Worm (Caenorhabditis elegans): ENCODE data around the gene srh-34.

Gene srh-34

ce11 chrV:486684-487083 lies 40.2 kb upstream of the srh-34 start, which contains the start of gene nhr-211:
TSS of gene nhr-211 (plus strand) at chrV:486984.
- TF ChIP-seq nhr-76 (tag; optimal IDR thresholded peaks at IDR 0.05) (no peak), cnd-1 (tag; optimal IDR thresholded peaks at IDR 0.05) (no peak), mab-5 (tag; optimal IDR thresholded peaks at IDR 0.05) (no peak), sem-2 (GFP tag; optimal IDR thresholded peaks at IDR 0.05) (no peak), nhr-28 (tag; optimal IDR thresholded peaks at IDR 0.05) (no peak), snpc-4 (tag; optimal IDR thresholded peaks at IDR 0.05) (no peak), M03D4.4 (tag; optimal IDR thresholded peaks at IDR 0.05) (no peak), nhr-237 (tag; optimal IDR thresholded peaks at IDR 0.05) (no peak), bed-3 (GFP tag; optimal IDR thresholded peaks at IDR 0.05) (no peak), unc-62 (GFP tag; optimal IDR thresholded peaks at IDR 0.05) (no peak)

ce11 chrV:484285-484890 lies 37.9 kb upstream of the srh-34 start, which contains the start of gene nhr-212:
TSS of gene nhr-212 (plus strand) at chrV:484857.
- no peak for TF ChIP-seq ceh-39 (tag; optimal IDR thresholded peaks at IDR 0.05)
- peak; percentile 6 for TF ChIP-seq pha-4 (tag; optimal IDR thresholded peaks at IDR 0.05)

- TF ChIP-seq ceh-43 (GFP tag; optimal IDR thresholded peaks at IDR 0.05) (no peak), ceh-39 (tag; optimal IDR thresholded peaks at IDR 0.05) (no peak), drap-1 (GFP tag; optimal IDR thresholded peaks at IDR 0.05) (no peak), elt-3 (tag; optimal IDR thresholded peaks at IDR 0.05) (no peak), nhr-2 (tag; optimal IDR thresholded peaks at IDR 0.05) (no peak), blmp-1 (tag; optimal IDR thresholded peaks at IDR 0.05) (no peak), unc-120 (tag; optimal IDR thresholded peaks at IDR 0.05; ENCODE audit: poor library complexity, severe bottlenecking) (no peak), bed-3 (GFP tag; optimal IDR thresholded peaks at IDR 0.05) (no peak), snpc-4 (tag; optimal IDR thresholded peaks at IDR 0.05) (no peak), lin-32 (GFP tag; optimal IDR thresholded peaks at IDR 0.05) (no peak), cnd-1 (tag; optimal IDR thresholded peaks at IDR 0.05) (no peak), nhr-237 (tag; optimal IDR thresholded peaks at IDR 0.05) (no peak), M03D4.4 (tag; optimal IDR thresholded peaks at IDR 0.05) (no peak), sptf-1 (tag; optimal IDR thresholded peaks at IDR 0.05) (no peak)
These were observed 36.9 kb upstream of the srh-34 start, which contains the start of gene nhr-130 for ce11 chrV:483289-483795. TSS of gene nhr-130 (minus strand) at chrV:483339.

ce11 chrV:482860-483259 lies 36.4 kb upstream of the srh-34 start:
- no peak for TF ChIP-seq ceh-43 (GFP tag; optimal IDR thresholded peaks at IDR 0.05)
- TF ChIP-seq nhr-76 (tag; optimal IDR thresholded peaks at IDR 0.05) = no peak
- no peak for TF ChIP-seq mep-1 (tag; optimal IDR thresholded peaks at IDR 0.05)
- TF ChIP-seq ces-1 (GFP tag; optimal IDR thresholded peaks at IDR 0.05) = no peak
- TF ChIP-seq mls-2 (tag; optimal IDR thresholded peaks at IDR 0.05) = no peak
- no peak for TF ChIP-seq unc-62 (GFP tag; optimal IDR thresholded peaks at IDR 0.05)
- TF ChIP-seq ceh-83 (GFP tag; optimal IDR thresholded peaks at IDR 0.05) = no peak
- no peak for TF ChIP-seq nhr-237 (tag; optimal IDR thresholded peaks at IDR 0.05)
- no peak for TF ChIP-seq elt-1 (tag; optimal IDR thresholded peaks at IDR 0.05; ENCODE audit: borderline replicate concordance, insufficient read depth)
- TF ChIP-seq sptf-1 (tag; optimal IDR thresholded peaks at IDR 0.05) = no peak
- no peak for TF ChIP-seq lsy-2 (tag; optimal IDR thresholded peaks at IDR 0.05)
- no peak for TF ChIP-seq zip-8 (tag; optimal IDR thresholded peaks at IDR 0.05)
- no peak for TF ChIP-seq hlh-1 (tag; optimal IDR thresholded peaks at IDR 0.05)
- TF ChIP-seq tbx-8 (GFP tag; optimal IDR thresholded peaks at IDR 0.05) = no peak
- TF ChIP-seq nhr-12 (tag; optimal IDR thresholded peaks at IDR 0.05) = no peak
- TF ChIP-seq nhr-28 (tag; optimal IDR thresholded peaks at IDR 0.05) = no peak
- TF ChIP-seq elt-3 (tag; optimal IDR thresholded peaks at IDR 0.05) = no peak
- TF ChIP-seq nhr-2 (tag; optimal IDR thresholded peaks at IDR 0.05) = no peak
- no peak for TF ChIP-seq blmp-1 (tag; optimal IDR thresholded peaks at IDR 0.05)

DNA sequence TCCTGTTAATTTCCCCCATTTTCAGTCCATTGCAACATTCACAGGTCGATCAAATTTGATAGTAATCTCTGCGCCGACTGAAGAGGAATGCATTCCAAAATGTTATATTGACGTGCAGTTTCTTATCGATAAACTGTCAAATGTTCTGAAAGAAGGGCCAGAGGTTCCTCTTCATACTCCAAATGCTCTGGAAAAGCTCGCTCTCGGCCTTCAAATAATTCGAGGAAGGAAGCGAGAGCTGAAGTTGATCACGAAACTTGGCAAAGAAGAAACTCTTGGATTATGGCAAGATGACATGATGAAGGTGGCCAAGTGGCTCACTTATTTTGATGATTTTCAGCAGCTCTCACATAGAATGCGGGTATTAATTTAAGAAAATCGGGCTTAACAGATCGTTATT lies 32.6 kb upstream of the srh-34 start:
- TF ChIP-seq ham-2 (GFP tag; optimal IDR thresholded peaks at IDR 0.05) (no peak), mab-5 (tag; optimal IDR thresholded peaks at IDR 0.05) (no peak), hlh-1 (tag; optimal IDR thresholded peaks at IDR 0.05) (no peak), ceh-83 (GFP tag; optimal IDR thresholded peaks at IDR 0.05) (no peak), flh-1 (GFP tag; optimal IDR thresholded peaks at IDR 0.05) (no peak), mep-1 (tag; optimal IDR thresholded peaks at IDR 0.05) (no peak), unc-120 (tag; optimal IDR thresholded peaks at IDR 0.05; ENCODE audit: poor library complexity, severe bottlenecking) (no peak), elt-3 (tag; optimal IDR thresholded peaks at IDR 0.05) (no peak), zip-8 (tag; optimal IDR thresholded peaks at IDR 0.05) (no peak), drap-1 (GFP tag; optimal IDR thresholded peaks at IDR 0.05) (no peak), nhr-2 (tag; optimal IDR thresholded peaks at IDR 0.05) (no peak)

Data from whole organism, mixed stage, embryonic.